Worm (Caenorhabditis elegans): ENCODE data around the gene Y41E3.22.

The Y41E3.22 gene

DNA sequence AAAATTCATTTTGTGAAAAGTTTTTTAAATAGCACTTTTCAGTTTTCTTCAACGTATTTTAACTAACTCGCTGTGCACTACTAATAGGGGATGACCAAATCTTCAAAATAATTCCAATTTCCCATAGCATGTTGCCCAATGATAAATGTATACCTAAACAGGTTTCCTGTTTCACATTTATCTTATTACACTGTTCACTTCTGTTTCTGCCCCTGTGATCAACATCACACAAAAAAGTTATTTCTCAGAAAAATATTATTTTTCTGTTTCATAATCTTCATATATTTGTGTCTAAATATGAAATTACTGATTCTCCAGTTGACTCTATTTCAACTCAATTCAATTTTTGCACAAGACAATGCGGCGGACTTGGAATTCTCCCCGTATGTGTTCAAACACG lies at the start of gene Y41E3.22:
Gene Y41E3.22 (plus strand): TSS at position 243 of the 400 bp plus-strand sequence.
- no peak for TF ChIP-seq ceh-82 (tag; optimal IDR thresholded peaks at IDR 0.05)
- TF ChIP-seq F13H6.1 (tag; optimal IDR thresholded peaks at IDR 0.05): no peak
- TF ChIP-seq elt-1 (tag; optimal IDR thresholded peaks at IDR 0.05): no peak
- no peak for TF ChIP-seq crh-2 (tag; optimal IDR thresholded peaks at IDR 0.05)
- TF ChIP-seq nhr-11 (tag; optimal IDR thresholded peaks at IDR 0.05): no peak
- TF ChIP-seq ztf-1 (GFP tag; conservative IDR thresholded peaks at IDR 0.05): no peak
- TF ChIP-seq zag-1 (tag; optimal IDR thresholded peaks at IDR 0.05): no peak

ce11 chrIV:14903188-14903587 lies 47.3 kb upstream of the Y41E3.22 start:
- TF ChIP-seq elt-1 (tag; optimal IDR thresholded peaks at IDR 0.05) (no peak), blmp-1 (tag; optimal IDR thresholded peaks at IDR 0.05; ENCODE audit: insufficient read depth) (no peak), sma-3 (GFP tag; optimal IDR thresholded peaks at IDR 0.05) (no peak), aly-2 (tag; optimal IDR thresholded peaks at IDR 0.05) (no peak), ceh-16 (tag; optimal IDR thresholded peaks at IDR 0.05) (peak; percentile 17), ama-1 (optimal IDR thresholded peaks at IDR 0.05) (no peak)

- TF ChIP-seq ztf-4 (tag; optimal IDR thresholded peaks at IDR 0.05): no peak
- no peak for TF ChIP-seq skn-1 (tag; optimal IDR thresholded peaks at IDR 0.05)
- no peak for TF ChIP-seq Y55F3AM.14 (GFP tag; optimal IDR thresholded peaks at IDR 0.05)
- no peak for TF ChIP-seq mbf-1 (tag; optimal IDR thresholded peaks at IDR 0.05)
- no peak for TF ChIP-seq peb-1 (tag; optimal IDR thresholded peaks at IDR 0.05)
- no peak for TF ChIP-seq nhr-10 (tag; optimal IDR thresholded peaks at IDR 0.05)
- no peak for TF ChIP-seq ZK546.5 (tag; optimal IDR thresholded peaks at IDR 0.05)
- TF ChIP-seq nhr-12 (tag; optimal IDR thresholded peaks at IDR 0.05): no peak
- TF ChIP-seq ceh-16 (tag; optimal IDR thresholded peaks at IDR 0.05): no peak
- TF ChIP-seq R02D3.7 (tag; optimal IDR thresholded peaks at IDR 0.05): no peak
- no peak for TF ChIP-seq dmd-4 (tag; optimal IDR thresholded peaks at IDR 0.05)
- TF ChIP-seq nhr-129 (tag; optimal IDR thresholded peaks at IDR 0.05): no peak
Observed at ce11 chrIV:14909589-14909988, 40.9 kb upstream of the Y41E3.22 start, which contains the start of gene pnc-2. Gene pnc-2, minus strand, starts transcription at chrIV:14909689.

DNA sequence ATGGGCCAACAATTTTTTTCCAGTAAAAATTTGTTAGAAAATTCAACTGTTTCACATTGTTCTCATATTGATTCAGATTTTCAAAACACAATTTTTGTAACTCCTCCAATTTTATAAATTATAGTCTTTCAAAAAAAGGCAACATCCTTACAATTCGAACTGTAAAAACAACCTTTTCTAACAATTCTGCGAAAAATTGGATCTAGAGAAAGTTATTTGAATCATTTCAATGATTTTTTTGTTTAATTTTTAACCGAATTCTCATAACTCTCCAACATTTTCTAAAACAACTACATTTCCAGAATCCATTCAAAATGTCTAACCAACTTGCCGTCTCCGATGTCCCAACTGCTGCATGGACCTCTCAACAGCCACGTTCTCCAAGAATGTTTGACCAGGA lies 31.2 kb upstream of the Y41E3.22 start, which contains the start of gene ccch-5:
Gene ccch-5 (plus strand): TSS at position 301 of the 400 bp plus-strand sequence.
- TF ChIP-seq ztf-1 (GFP tag; conservative IDR thresholded peaks at IDR 0.05): no peak
- TF ChIP-seq nhr-6 (tag; optimal IDR thresholded peaks at IDR 0.05): no peak
- TF ChIP-seq egl-27 (tag; optimal IDR thresholded peaks at IDR 0.05): no peak
- TF ChIP-seq mab-5 (tag; optimal IDR thresholded peaks at IDR 0.05): no peak
- TF ChIP-seq lin-39 (tag; optimal IDR thresholded peaks at IDR 0.05): no peak
- TF ChIP-seq ama-1 (optimal IDR thresholded peaks at IDR 0.05): no peak
- no peak for TF ChIP-seq sma-9 (GFP tag; optimal IDR thresholded peaks at IDR 0.05)
- no peak for TF ChIP-seq sma-9 (tag; optimal IDR thresholded peaks at IDR 0.05)
- no peak for TF ChIP-seq alr-1 (tag; optimal IDR thresholded peaks at IDR 0.05)
- TF ChIP-seq ceh-82 (tag; optimal IDR thresholded peaks at IDR 0.05): no peak
- no peak for TF ChIP-seq sem-4 (tag; optimal IDR thresholded peaks at IDR 0.05)
- no peak for TF ChIP-seq nhr-129 (tag; optimal IDR thresholded peaks at IDR 0.05)

DNA sequence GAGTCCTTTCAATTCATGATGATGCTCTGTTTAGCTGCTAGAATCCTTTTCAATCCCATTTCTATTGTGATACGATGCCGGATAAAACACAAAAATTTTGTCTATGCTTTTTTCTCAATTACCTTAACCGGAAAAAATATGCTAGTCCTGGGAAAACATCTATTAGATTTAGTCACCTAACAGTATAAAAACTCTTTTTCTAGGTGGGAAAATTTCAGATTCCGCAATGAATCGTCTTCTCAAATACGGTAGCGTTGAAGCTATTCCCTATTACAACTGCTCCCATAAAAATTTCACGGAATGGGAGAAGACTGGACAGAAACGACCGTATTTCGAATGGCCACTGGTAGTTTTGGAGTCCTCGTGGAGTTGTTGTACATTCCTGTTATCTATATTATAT lies 21.1 kb upstream of the Y41E3.22 start, which contains the start of gene Y57G11C.28:
Gene Y57G11C.28 (plus strand): TSS at position 301 of the 400 bp plus-strand sequence.
- TF ChIP-seq elt-3 (tag; optimal IDR thresholded peaks at IDR 0.05) (no peak), sma-9 (GFP tag; optimal IDR thresholded peaks at IDR 0.05) (no peak), sma-9 (tag; optimal IDR thresholded peaks at IDR 0.05) (no peak), ceh-82 (tag; optimal IDR thresholded peaks at IDR 0.05) (no peak), fos-1 (tag; optimal IDR thresholded peaks at IDR 0.05) (no peak), unc-62 (GFP tag; optimal IDR thresholded peaks at IDR 0.05) (no peak), nhr-237 (tag; optimal IDR thresholded peaks at IDR 0.05) (no peak), ceh-16 (tag; optimal IDR thresholded peaks at IDR 0.05) (no peak), sma-3 (GFP tag; optimal IDR thresholded peaks at IDR 0.05) (no peak), nhr-6 (tag; optimal IDR thresholded peaks at IDR 0.05) (no peak), nhr-129 (tag; optimal IDR thresholded peaks at IDR 0.05) (no peak), unc-39 (tag; optimal IDR thresholded peaks at IDR 0.05) (no peak), ztf-11 (tag; optimal IDR thresholded peaks at IDR 0.05) (no peak), mab-5 (tag; optimal IDR thresholded peaks at IDR 0.05) (no peak), crh-2 (tag; optimal IDR thresholded peaks at IDR 0.05) (no peak), blmp-1 (tag; optimal IDR thresholded peaks at IDR 0.05; ENCODE audit: insufficient read depth) (no peak), elt-1 (tag; optimal IDR thresholded peaks at IDR 0.05) (no peak), R02D3.7 (tag; optimal IDR thresholded peaks at IDR 0.05) (no peak), lsy-2 (tag; optimal IDR thresholded peaks at IDR 0.05) (no peak)
